Fruit fly (Drosophila melanogaster): Measurements from ENCODE around the gene muc.

muc gene

dm6 chr2L:7426326-7427066 lies at the start of gene muc (continued):
- TF ChIP-seq phol (tag; optimal IDR thresholded peaks at IDR 0.05) = peak; percentile 92
- TF ChIP-seq prd (optimal IDR thresholded peaks at IDR 0.05) = no peak
- 0 out of 3 replicates have a peak, but pooled peaks have one; percentile 19 for TF ChIP-seq prd (GFP tag; IDR thresholded peaks at IDR 0.05)
- peak; percentile 33 for TF ChIP-seq B-H2 (GFP tag; optimal IDR thresholded peaks at IDR 0.05)
- no peak for TF ChIP-seq CG1233 (GFP tag; optimal IDR thresholded peaks at IDR 0.05)
- peak; percentile 77 for TF ChIP-seq Hmr (GFP tag; optimal IDR thresholded peaks at IDR 0.05)
- no peak for TF ChIP-seq bowl (GFP tag; IDR thresholded peaks at IDR 0.05)
- TF ChIP-seq pan (optimal IDR thresholded peaks at IDR 0.05) = no peak
- peak in 1 of 2 experiments; percentile 59 for TF ChIP-seq pan (GFP tag; optimal IDR thresholded peaks at IDR 0.05 in 1 of 2, IDR thresholded peaks at IDR 0.05 in 1 of 2)
- TF ChIP-seq E2f1 (GFP tag; IDR thresholded peaks at IDR 0.05) = no peak
- TF ChIP-seq CG7556 (GFP tag; optimal IDR thresholded peaks at IDR 0.05) = no peak
- no peak for TF ChIP-seq CG18011 (GFP tag; optimal IDR thresholded peaks at IDR 0.05)
- TF ChIP-seq unpg (GFP tag; optimal IDR thresholded peaks at IDR 0.05) = peak; percentile 44
- peak; percentile 40 for TF ChIP-seq Mad (GFP tag; optimal IDR thresholded peaks at IDR 0.05)
- TF ChIP-seq ase (GFP tag; IDR thresholded peaks at IDR 0.05) = no peak
- peak; percentile 34 for TF ChIP-seq Hr3 (GFP tag; optimal IDR thresholded peaks at IDR 0.05)
- peak; percentile 41 for TF ChIP-seq CG8924 (tag; optimal IDR thresholded peaks at IDR 0.05)
- peak; percentile 55 for TF ChIP-seq CG11504 (tag; optimal IDR thresholded peaks at IDR 0.05)
- TF ChIP-seq tap (tag; optimal IDR thresholded peaks at IDR 0.05) = peak; percentile 13
- TF ChIP-seq stwl (tag; optimal IDR thresholded peaks at IDR 0.05) = peak; percentile 71
- peak; percentile 79 for TF ChIP-seq CG17802 (tag; optimal IDR thresholded peaks at IDR 0.05)
- TF ChIP-seq Doc3 (GFP tag; IDR thresholded peaks at IDR 0.05; ENCODE audit: partially characterized antibody) = peak; percentile 58
- peak; percentile 33; the same call in 1 of the 2 replicates for TF ChIP-seq CG31224 (GFP tag; IDR thresholded peaks at IDR 0.05)
- no peak for TF ChIP-seq CG7786 (GFP tag; optimal IDR thresholded peaks at IDR 0.05)
- no peak for TF ChIP-seq vfl (GFP tag; optimal IDR thresholded peaks at IDR 0.05)
- no peak for TF ChIP-seq fd102C (GFP tag; optimal IDR thresholded peaks at IDR 0.05)
- TF ChIP-seq Usf (GFP tag; optimal IDR thresholded peaks at IDR 0.05) = no peak
- no peak for TF ChIP-seq jigr1 (GFP tag; IDR thresholded peaks at IDR 0.05)
- peak in 1 of 2 experiments; percentile 38 for TF ChIP-seq Hr51 (GFP tag; optimal IDR thresholded peaks at IDR 0.05)
- TF ChIP-seq CG14710 (tag; optimal IDR thresholded peaks at IDR 0.05) = peak; percentile 73
- TF ChIP-seq jumu (GFP tag; optimal IDR thresholded peaks at IDR 0.05) = no peak
- no peak for TF ChIP-seq CG2199 (GFP tag; IDR thresholded peaks at IDR 0.05)
- no peak for TF ChIP-seq Hmx (GFP tag; optimal IDR thresholded peaks at IDR 0.05)
- no peak for TF ChIP-seq sr (GFP tag; IDR thresholded peaks at IDR 0.05)
- TF ChIP-seq Bgb (GFP tag; IDR thresholded peaks at IDR 0.05; ENCODE audit: partially characterized antibody) = peak; percentile 61
- peak; percentile 52; the same call in 2 of the 3 replicates for TF ChIP-seq CG17361 (GFP tag; IDR thresholded peaks at IDR 0.05)
- TF ChIP-seq bab2 (GFP tag; optimal IDR thresholded peaks at IDR 0.05) = peak; percentile 26
- peak; percentile 63 for TF ChIP-seq CG13894 (tag; optimal IDR thresholded peaks at IDR 0.05)
- peak; percentile 53 for TF ChIP-seq abd-A (tag; optimal IDR thresholded peaks at IDR 0.05)
- TF ChIP-seq Dfd (GFP tag; optimal IDR thresholded peaks at IDR 0.05) = peak in 1 of 2 experiments; percentile 43
- no peak for TF ChIP-seq CG8089 (GFP tag; optimal IDR thresholded peaks at IDR 0.05)
- TF ChIP-seq ab (GFP tag; optimal IDR thresholded peaks at IDR 0.05) = no peak
- TF ChIP-seq HmgD (GFP tag; optimal IDR thresholded peaks at IDR 0.05) = peak; percentile 10
- no peak for TF ChIP-seq CG10321 (GFP tag; IDR thresholded peaks at IDR 0.05)
- TF ChIP-seq danr (GFP tag; IDR thresholded peaks at IDR 0.05) = no peak
- TF ChIP-seq CG32772 (GFP tag; IDR thresholded peaks at IDR 0.05) = 0 out of 2 replicates have a peak, but pooled peaks have one; percentile 13
- TF ChIP-seq tll (GFP tag; optimal IDR thresholded peaks at IDR 0.05) = no peak
- TF ChIP-seq ssp (GFP tag; IDR thresholded peaks at IDR 0.05) = peak; percentile 98
- TF ChIP-seq Xrp1 (GFP tag; IDR thresholded peaks at IDR 0.05) = peak; percentile 41; the same call in 1 of the 2 replicates
- no peak for TF ChIP-seq YL-1 (GFP tag; optimal IDR thresholded peaks at IDR 0.05)

All from whole organism, embryonic.